Fruit fly (Drosophila melanogaster) whole organism, embryonic: Measurements from ENCODE around the gene CG7991.

Experiments used
- B-H2 ChIP-seq: fragments of 200-800 bp; sonication (Bioruptor generic); optimal IDR thresholded peaks from 2 replicates; lab custom pipeline; 2018; ENCODE audit warnings: missing biosample characterization, mild to moderate bottlenecking, missing genetic modification characterization
- BtbVII ChIP-seq: fragments of 200-800 bp; sonication (Bioruptor generic); optimal IDR thresholded peaks from 3 replicates; lab custom pipeline; 2017; ENCODE audit warnings: missing biosample characterization, mild to moderate bottlenecking, missing genetic modification characterization
- CG10543 ChIP-seq: fragments of 200-800 bp; sonication (Bioruptor generic); optimal IDR thresholded peaks from 3 replicates; lab custom pipeline; 2017; ENCODE audit warnings: missing biosample characterization, mild to moderate bottlenecking, missing genetic modification characterization, moderate library complexity
- CG10959 ChIP-seq: fragments of 200-800 bp; sonication (Bioruptor generic); IDR thresholded peaks from 2 replicates; pipeline ENCODE4 v1.3.6; 2022; ENCODE audit warnings: missing biosample characterization, missing genetic modification characterization
- CG11504 ChIP-seq: fragments of 200-800 bp; sonication (Bioruptor generic); optimal IDR thresholded peaks from 3 replicates; lab custom pipeline; 2019; ENCODE audit warnings: missing biosample characterization, mild to moderate bottlenecking, missing genetic modification characterization, moderate library complexity
- CG11696 ChIP-seq: fragments of 200-800 bp; sonication (Bioruptor generic); IDR thresholded peaks from 2 replicates; pipeline ENCODE4 v1.3.6; 2022; ENCODE audit warnings: missing biosample characterization, missing genetic modification characterization
- CG1233 ChIP-seq: fragments of 200-800 bp; sonication (Bioruptor generic); optimal IDR thresholded peaks from 4 replicates; lab custom pipeline; 2018; ENCODE audit warnings: missing biosample characterization, mild to moderate bottlenecking, missing genetic modification characterization
- CG13296 ChIP-seq: fragments of 200-800 bp; sonication (Bioruptor generic); optimal IDR thresholded peaks from 3 replicates; lab custom pipeline; 2018; ENCODE audit warnings: missing biosample characterization, mild to moderate bottlenecking, missing genetic modification characterization
- CG13775 ChIP-seq: fragments of 200-800 bp; sonication (Bioruptor generic); optimal IDR thresholded peaks from 3 replicates; lab custom pipeline; 2017; ENCODE audit warnings: missing biosample characterization, mild to moderate bottlenecking, missing genetic modification characterization
- CG1603 ChIP-seq: fragments of 200-800 bp; sonication (Bioruptor generic); optimal IDR thresholded peaks from 2 replicates; lab custom pipeline; 2019; ENCODE audit warnings: missing biosample characterization, mild to moderate bottlenecking, missing genetic modification characterization, moderate library complexity
- CG17912 ChIP-seq: fragments of 200-800 bp; sonication (Bioruptor generic); optimal IDR thresholded peaks from 2 replicates; lab custom pipeline; 2018; ENCODE audit warnings: missing biosample characterization, mild to moderate bottlenecking, missing genetic modification characterization
- CG1832 ChIP-seq: fragments of 200-800 bp; sonication (Bioruptor generic); optimal IDR thresholded peaks from 2 replicates; lab custom pipeline; 2017; ENCODE audit warnings: missing biosample characterization, mild to moderate bottlenecking, missing genetic modification characterization, inconsistent platforms
- CG18476 ChIP-seq: fragments of 200-800 bp; sonication (Bioruptor generic); optimal IDR thresholded peaks from 2 replicates; lab custom pipeline; 2016; ENCODE audit warnings: missing biosample characterization, mild to moderate bottlenecking, missing genetic modification characterization
- CG18599 ChIP-seq: fragments of 200-800 bp; sonication (Bioruptor generic); optimal IDR thresholded peaks from 3 replicates; lab custom pipeline; 2017; ENCODE audit warnings: missing biosample characterization, missing genetic modification characterization, mild to moderate bottlenecking, moderate library complexity, missing genetic modification reagents
- CG18619 ChIP-seq: fragments of 200-800 bp; sonication (Bioruptor generic); optimal IDR thresholded peaks from 3 replicates; lab custom pipeline; 2017; ENCODE audit warnings: missing biosample characterization, mild to moderate bottlenecking, missing genetic modification characterization
- CG2199 ChIP-seq: fragments of 200-800 bp; sonication (Bioruptor generic); IDR thresholded peaks from 3 replicates; pipeline ENCODE4 v1.3.6; 2022; ENCODE audit warnings: missing biosample characterization, missing genetic modification characterization
- CG3838 ChIP-seq: fragments of 200-800 bp; sonication (Bioruptor generic); optimal IDR thresholded peaks from 3 replicates; lab custom pipeline; 2016; ENCODE audit warnings: missing biosample characterization, missing genetic modification characterization
- CG6272 ChIP-seq: fragments of 200-800 bp; sonication (Bioruptor generic); IDR thresholded peaks from 2 replicates; pipeline ENCODE4 v1.3.6; 2022; ENCODE audit warnings: missing biosample characterization, missing genetic modification characterization
- CG8281 ChIP-seq: fragments of 200-800 bp; sonication (Bioruptor generic); optimal IDR thresholded peaks from 2 replicates; lab custom pipeline; 2018; ENCODE audit warnings: missing biosample characterization, mild to moderate bottlenecking, missing genetic modification characterization, moderate library complexity
- Camta ChIP-seq: fragments of 200-800 bp; sonication (Bioruptor generic); optimal IDR thresholded peaks from 2 replicates; lab custom pipeline; 2016; ENCODE audit warnings: missing biosample characterization, missing genetic modification characterization
- CrebB ChIP-seq: fragments of 200-800 bp; sonication (Bioruptor generic); optimal IDR thresholded peaks from 3 replicates; lab custom pipeline; 2018; ENCODE audit warnings: missing biosample characterization, mild to moderate bottlenecking, missing genetic modification characterization
- Deaf1 ChIP-seq: fragments of 200-800 bp; optimal IDR thresholded peaks from 3 replicates; lab custom pipeline; 2019; ENCODE audit warnings: missing biosample characterization, mild to moderate bottlenecking, missing genetic modification characterization, moderate library complexity
- GATAe ChIP-seq: fragments of 200-800 bp; sonication (Bioruptor generic); conservative IDR thresholded peaks from 2 replicates; pipeline ENCODE4 v1.3.6; 2022; ENCODE audit warnings: missing biosample characterization, missing genetic modification characterization
- Hmr ChIP-seq: fragments of 200-800 bp; sonication (Bioruptor generic); optimal IDR thresholded peaks from 3 replicates; lab custom pipeline; 2017; ENCODE audit warnings: mild to moderate bottlenecking, missing biosample characterization, missing genetic modification reagents, missing genetic modification characterization
- Hr51 ChIP-seq, 2 experiments: fragments of 200-800 bp; sonication (Bioruptor generic); optimal IDR thresholded peaks; 2 replicates in 1 of 2; 3 replicates in 1 of 2; lab custom pipeline; 2016 to 2018; ENCODE audit warnings: missing biosample characterization in 2 of 2, missing genetic modification characterization in 2 of 2, mild to moderate bottlenecking in 1 of 2, moderate library complexity in 1 of 2
- Mes4 ChIP-seq: fragments of 200-800 bp; sonication (Bioruptor generic); optimal IDR thresholded peaks from 2 replicates; lab custom pipeline; 2016; ENCODE audit warnings: missing biosample characterization, missing genetic modification characterization
- NK7.1 ChIP-seq: fragments of 200-800 bp; sonication (Bioruptor generic); optimal IDR thresholded peaks from 3 replicates; lab custom pipeline; 2016; ENCODE audit warnings: missing biosample characterization, missing genetic modification characterization
- Oli ChIP-seq: fragments of 200-800 bp; sonication (Bioruptor generic); optimal IDR thresholded peaks from 2 replicates; lab custom pipeline; 2018; ENCODE audit warnings: missing biosample characterization, mild to moderate bottlenecking, missing genetic modification characterization, moderate library complexity
- Optix ChIP-seq: fragments of 200-800 bp; sonication (Bioruptor generic); IDR thresholded peaks from 3 replicates; pipeline ENCODE4 v1.3.6; 2022; ENCODE audit warnings: missing biosample characterization, missing genetic modification characterization
- Ravus ChIP-seq: fragments of 200-800 bp; sonication (Bioruptor generic); IDR thresholded peaks from 2 replicates; pipeline ENCODE4 v1.3.6; 2022; ENCODE audit warnings: missing biosample characterization, missing genetic modification characterization
- Rx ChIP-seq: fragments of 200-800 bp; sonication (Bioruptor generic); IDR thresholded peaks from 2 replicates; pipeline ENCODE4 v1.3.6; 2022; ENCODE audit warnings: missing biosample characterization, missing genetic modification characterization
- YL-1 ChIP-seq: fragments of 200-800 bp; sonication (Bioruptor generic); optimal IDR thresholded peaks from 3 replicates; lab custom pipeline; 2017; ENCODE audit warnings: missing biosample characterization, mild to moderate bottlenecking, missing genetic modification characterization
- abd-A ChIP-seq: fragments of 200-800 bp; sonication (Bioruptor generic); optimal IDR thresholded peaks from 3 replicates; lab custom pipeline; 2019; ENCODE audit warnings: missing biosample characterization, mild to moderate bottlenecking, missing genetic modification characterization, moderate library complexity
- bab2 ChIP-seq: fragments of 200-800 bp; sonication (Bioruptor generic); optimal IDR thresholded peaks from 2 replicates; lab custom pipeline; 2016; ENCODE audit warnings: missing biosample characterization, missing genetic modification characterization
- chinmo ChIP-seq: fragments of 200-800 bp; sonication (Bioruptor generic); IDR thresholded peaks from 4 replicates; pipeline ENCODE4 v1.3.6; 2022; ENCODE audit warnings: missing biosample characterization, missing genetic modification characterization; ENCODE audit not compliant: partially characterized antibody
- crc ChIP-seq: fragments of 200-800 bp; sonication (Bioruptor generic); optimal IDR thresholded peaks from 2 replicates; lab custom pipeline; 2016; ENCODE audit warnings: missing biosample characterization, missing genetic modification characterization
- crp ChIP-seq, 2 experiments: fragments of 200-800 bp; sonication (Bioruptor generic); optimal IDR thresholded peaks; 2 replicates in 1 of 2; 3 replicates in 1 of 2; lab custom pipeline; 2017; ENCODE audit warnings: missing biosample characterization in 2 of 2, missing genetic modification characterization in 2 of 2, mild to moderate bottlenecking in 1 of 2, moderate library complexity in 1 of 2
- dmrt11E ChIP-seq: fragments of 200-800 bp; sonication (Bioruptor generic); optimal IDR thresholded peaks from 3 replicates; lab custom pipeline; 2018; ENCODE audit warnings: missing biosample characterization, mild to moderate bottlenecking, missing genetic modification characterization, moderate library complexity
- dysf ChIP-seq: fragments of 200-800 bp; sonication (Bioruptor generic); IDR thresholded peaks from 3 replicates; pipeline ENCODE4 v1.3.6; 2022; ENCODE audit warnings: missing biosample characterization, missing genetic modification characterization
- exex ChIP-seq: fragments of 200-800 bp; sonication (Bioruptor generic); optimal IDR thresholded peaks from 4 replicates; lab custom pipeline; 2018; ENCODE audit warnings: missing biosample characterization, mild to moderate bottlenecking, missing genetic modification characterization, moderate library complexity
- gsb ChIP-seq: fragments of 200-800 bp; sonication (Bioruptor generic); IDR thresholded peaks from 2 replicates; pipeline ENCODE4 v1.3.6; 2022; ENCODE audit warnings: missing biosample characterization, missing genetic modification characterization
- h ChIP-seq: fragments of >200 bp; optimal IDR thresholded peaks from 2 replicates; lab custom pipeline; 2017
- hbn ChIP-seq: fragments of 200-800 bp; sonication (Bioruptor generic); IDR thresholded peaks from 2 replicates; pipeline ENCODE4 v1.3.6; 2022; ENCODE audit warnings: missing biosample characterization, missing genetic modification characterization; ENCODE audit not compliant: partially characterized antibody
- jumu ChIP-seq: fragments of 200-800 bp; sonication (Bioruptor generic); optimal IDR thresholded peaks from 3 replicates; lab custom pipeline; 2016; ENCODE audit warnings: missing biosample characterization, missing genetic modification characterization
- kay ChIP-seq: fragments of 200-800 bp; sonication (Bioruptor generic); optimal IDR thresholded peaks from 2 replicates; lab custom pipeline; 2016; ENCODE audit warnings: missing biosample characterization, missing genetic modification characterization
- lab ChIP-seq: fragments of 200-800 bp; sonication (Bioruptor generic); optimal IDR thresholded peaks from 3 replicates; lab custom pipeline; 2017; ENCODE audit warnings: missing biosample characterization, missing genetic modification characterization, mild to moderate bottlenecking, moderate library complexity, missing genetic modification reagents
- row ChIP-seq: fragments of 200-800 bp; sonication (Bioruptor generic); IDR thresholded peaks from 3 replicates; pipeline ENCODE4 v1.3.6; 2022; ENCODE audit warnings: missing biosample characterization, missing genetic modification characterization
- scrt ChIP-seq: fragments of 200-800 bp; sonication (Bioruptor generic); optimal IDR thresholded peaks from 2 replicates; lab custom pipeline; 2018; ENCODE audit warnings: missing biosample characterization, mild to moderate bottlenecking, missing genetic modification characterization, moderate library complexity
- shn ChIP-seq: fragments of 200-800 bp; sonication (Bioruptor generic); optimal IDR thresholded peaks from 3 replicates; lab custom pipeline; 2016; ENCODE audit warnings: missing biosample characterization, missing genetic modification characterization
- tap ChIP-seq: fragments of 200-800 bp; optimal IDR thresholded peaks from 3 replicates; lab custom pipeline; 2019; ENCODE audit warnings: missing biosample characterization, mild to moderate bottlenecking, missing genetic modification characterization, moderate library complexity
- tio ChIP-seq: fragments of 200-800 bp; sonication (Bioruptor generic); optimal IDR thresholded peaks from 2 replicates; lab custom pipeline; 2017; ENCODE audit warnings: missing biosample characterization, missing genetic modification characterization, inconsistent platforms

The CG7991 gene

DNA sequence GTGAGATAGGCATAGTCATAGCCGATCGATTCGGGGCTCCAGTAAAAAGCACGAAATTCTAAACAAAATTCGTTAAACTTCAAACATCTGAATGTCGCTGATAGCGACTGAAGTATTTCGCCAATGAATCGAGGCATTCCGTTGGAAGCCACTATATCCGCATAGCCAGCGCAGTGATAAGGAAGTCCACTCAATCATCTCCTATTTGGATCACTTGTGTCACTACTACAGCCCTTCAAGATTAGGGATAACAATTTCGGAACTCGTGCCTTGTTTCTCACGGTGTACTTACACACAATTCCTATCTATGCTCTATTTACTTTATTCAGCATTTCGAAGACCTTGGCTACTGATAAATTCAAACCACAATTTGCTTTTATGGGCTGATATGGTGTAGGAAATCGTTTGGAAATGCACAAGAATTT is 63.4 kb downstream of the CG7991 start, which contains the start of gene PIG-Wb (continued):
- no peak for TF ChIP-seq Camta (GFP tag; lab: Kevin White, UChicago)
- TF ChIP-seq Deaf1 (tag; lab: Kevin White, UChicago), result peak; percentile 58
- TF ChIP-seq gsb (GFP tag; lab: Robert Waterston, UW), result no peak
- TF ChIP-seq kay (GFP tag; lab: Kevin White, UChicago), result no peak
- peak; percentile 20 for TF ChIP-seq tap (tag; lab: Kevin White, UChicago)
- no peak for TF ChIP-seq crp (GFP tag; optimal IDR thresholded peaks at IDR 0.05; lab: Kevin White, UChicago)
- TF ChIP-seq CG3838, result no peak
- TF ChIP-seq Rx (GFP tag; lab: Robert Waterston, UW), result no peak
- TF ChIP-seq CG8281 (tag; lab: Kevin White, UChicago), result peak; percentile 7
- TF ChIP-seq CG18619 (GFP tag; lab: Kevin White, UChicago), result no peak
- TF ChIP-seq CG2199 (GFP tag; lab: Robert Waterston, UW), result no peak
- TF ChIP-seq B-H2 (GFP tag; lab: Kevin White, UChicago), result no peak
- peak in 1 of 2 experiments; percentile 26 for TF ChIP-seq Hr51 (GFP tag; optimal IDR thresholded peaks at IDR 0.05; lab: Kevin White, UChicago)
- TF ChIP-seq CG6272 (GFP tag; lab: Robert Waterston, UW), result no peak
- TF ChIP-seq BtbVII (GFP tag; lab: Kevin White, UChicago), result no peak
- peak; percentile 82 for TF ChIP-seq CG10543 (GFP tag; lab: Kevin White, UChicago)
- peak; percentile 34; the same call in 2 of the 3 replicates for TF ChIP-seq row (GFP tag; lab: Robert Waterston, UW)
- no peak for TF ChIP-seq CG11696 (GFP tag; lab: Robert Waterston, UW)
- TF ChIP-seq Ravus (GFP tag; lab: Robert Waterston, UW), result no peak
- TF ChIP-seq CG1603 (tag; lab: Kevin White, UChicago), result peak; percentile 5
- no peak for TF ChIP-seq tio
- TF ChIP-seq shn (GFP tag; lab: Kevin White, UChicago), result no peak
- peak; percentile 18 for TF ChIP-seq CG11504
- TF ChIP-seq CG13775 (GFP tag; lab: Kevin White, UChicago), result no peak
- TF ChIP-seq bab2 (GFP tag; lab: Kevin White, UChicago), result no peak
- no peak for TF ChIP-seq CG1233 (GFP tag; lab: Kevin White, UChicago)
- TF ChIP-seq CG17912 (GFP tag; lab: Kevin White, UChicago), result no peak
- no peak for TF ChIP-seq Mes4
- no peak for TF ChIP-seq jumu (GFP tag; lab: Kevin White, UChicago)
- TF ChIP-seq lab (GFP tag; lab: Kevin White, UChicago), result peak; percentile 95
- no peak for TF ChIP-seq scrt
- no peak for TF ChIP-seq Oli (tag; lab: Kevin White, UChicago)
- no peak for TF ChIP-seq dmrt11E (tag; lab: Kevin White, UChicago)
- peak; percentile 88 for TF ChIP-seq exex (tag; lab: Kevin White, UChicago)
- TF ChIP-seq NK7.1 (GFP tag; lab: Kevin White, UChicago), result no peak
- TF ChIP-seq CrebB (tag; lab: Kevin White, UChicago), result no peak
- peak; percentile 54 for TF ChIP-seq CG13296 (GFP tag; lab: Kevin White, UChicago)
- no peak for TF ChIP-seq CG1832 (GFP tag; lab: Kevin White, UChicago)
- peak; percentile 76; the same call in 1 of the 2 replicates for TF ChIP-seq GATAe (GFP tag; lab: Robert Waterston, UW)
- TF ChIP-seq Hmr (GFP tag; lab: Kevin White, UChicago), result peak; percentile 49
- no peak for TF ChIP-seq crc (GFP tag; lab: Kevin White, UChicago)
- no peak for TF ChIP-seq h (lab: Kevin White, UChicago)
- peak; percentile 35; the same call in 2 of the 3 replicates for TF ChIP-seq dysf (GFP tag; lab: Robert Waterston, UW)
- TF ChIP-seq chinmo, result no peak
- TF ChIP-seq abd-A (tag; lab: Kevin White, UChicago), result no peak
- no peak for TF ChIP-seq YL-1 (GFP tag; lab: Kevin White, UChicago)
- TF ChIP-seq CG10959 (GFP tag; lab: Robert Waterston, UW), result no peak
- TF ChIP-seq CG18476 (GFP tag; lab: Kevin White, UChicago), result no peak
- TF ChIP-seq CG18599 (GFP tag; lab: Kevin White, UChicago), result peak; percentile 77
- no peak for TF ChIP-seq Optix (GFP tag; lab: Robert Waterston, UW)
- TF ChIP-seq hbn (GFP tag; lab: Robert Waterston, UW), result no peak
